Fruit fly (Drosophila melanogaster) whole organism, embryonic: ENCODE data around the gene CG32984.

Source experiments
- ATbp ChIP-seq: fragments of 200-800 bp; sonication (Bioruptor generic); optimal IDR thresholded peaks from 2 replicates; lab custom pipeline; 2017; ENCODE audit warnings: missing biosample characterization, mild to moderate bottlenecking, missing genetic modification characterization, missing genetic modification reagents
- Bgb ChIP-seq: fragments of 200-800 bp; sonication (Bioruptor generic); IDR thresholded peaks from 2 replicates; pipeline ENCODE4 v1.3.6; 2022; ENCODE audit warnings: missing biosample characterization, missing genetic modification characterization; ENCODE audit not compliant: partially characterized antibody
- CG1024 ChIP-seq: fragments of 200-800 bp; sonication (Bioruptor generic); IDR thresholded peaks from 2 replicates; pipeline ENCODE4 v1.3.6; 2022; ENCODE audit warnings: missing biosample characterization, missing genetic modification characterization
- CG10267 ChIP-seq: fragments of 200-800 bp; sonication (Bioruptor generic); optimal IDR thresholded peaks from 2 replicates; lab custom pipeline; 2018; ENCODE audit warnings: missing biosample characterization, mild to moderate bottlenecking, missing genetic modification characterization, moderate library complexity
- CG10431 ChIP-seq: fragments of 200-800 bp; sonication (Bioruptor generic); optimal IDR thresholded peaks from 3 replicates; lab custom pipeline; 2018; ENCODE audit warnings: missing biosample characterization, mild to moderate bottlenecking, missing genetic modification characterization
- CG11093 ChIP-seq: fragments of 200-800 bp; sonication (Bioruptor generic); IDR thresholded peaks from 3 replicates; pipeline ENCODE4 v1.3.6; 2022; ENCODE audit warnings: missing biosample characterization, missing genetic modification characterization
- CG11695 ChIP-seq: fragments of 200-800 bp; sonication (Bioruptor generic); IDR thresholded peaks from 3 replicates; pipeline ENCODE4 v1.3.6; 2022; ENCODE audit warnings: missing biosample characterization, missing genetic modification characterization
- CG12104 ChIP-seq: fragments of 200-800 bp; sonication (Bioruptor generic); optimal IDR thresholded peaks from 3 replicates; lab custom pipeline; 2016; ENCODE audit warnings: missing biosample characterization, missing genetic modification characterization
- CG12744 ChIP-seq: fragments of 200-800 bp; sonication (Bioruptor generic); optimal IDR thresholded peaks from 2 replicates; lab custom pipeline; 2016; ENCODE audit warnings: missing biosample characterization, missing genetic modification characterization
- CG12942 ChIP-seq: fragments of 200-800 bp; sonication (Bioruptor generic); optimal IDR thresholded peaks from 3 replicates; lab custom pipeline; 2016; ENCODE audit warnings: missing biosample characterization, missing genetic modification characterization
- CG14014 ChIP-seq: fragments of 200-800 bp; sonication (Bioruptor generic); IDR thresholded peaks from 2 replicates; pipeline ENCODE4 v1.3.6; 2022; ENCODE audit warnings: missing biosample characterization, missing genetic modification characterization
- CG14050 ChIP-seq: fragments of 200-800 bp; sonication (Bioruptor generic); IDR thresholded peaks from 3 replicates; pipeline ENCODE4 v1.3.6; 2022; ENCODE audit warnings: missing biosample characterization, missing genetic modification characterization
- CG15514 ChIP-seq: fragments of 200-800 bp; sonication (Bioruptor generic); optimal IDR thresholded peaks from 3 replicates; lab custom pipeline; 2017; ENCODE audit warnings: missing biosample characterization, missing genetic modification characterization, mild to moderate bottlenecking, moderate library complexity, missing genetic modification reagents
- CG15601 ChIP-seq: fragments of 200-800 bp; sonication (Bioruptor generic); optimal IDR thresholded peaks from 3 replicates; lab custom pipeline; 2019; ENCODE audit warnings: missing biosample characterization, mild to moderate bottlenecking, missing genetic modification characterization, moderate library complexity
- CG16813 ChIP-seq: fragments of 200-800 bp; sonication (Bioruptor generic); IDR thresholded peaks from 3 replicates; pipeline ENCODE4 v1.3.6; 2022; ENCODE audit warnings: missing biosample characterization, missing genetic modification characterization; ENCODE audit not compliant: partially characterized antibody
- CG16863 ChIP-seq: fragments of 200-800 bp; sonication (Bioruptor generic); optimal IDR thresholded peaks from 3 replicates; lab custom pipeline; 2016; ENCODE audit warnings: missing biosample characterization, missing genetic modification characterization
- CG17359 ChIP-seq: fragments of 200-800 bp; sonication (Bioruptor generic); optimal IDR thresholded peaks from 3 replicates; lab custom pipeline; 2018; ENCODE audit warnings: missing biosample characterization, mild to moderate bottlenecking, missing genetic modification characterization, moderate library complexity
- CG34422 ChIP-seq: fragments of 200-800 bp; sonication (Bioruptor generic); IDR thresholded peaks from 3 replicates; pipeline ENCODE4 v1.3.6; 2022; ENCODE audit warnings: missing biosample characterization, missing genetic modification characterization
- CG6765 ChIP-seq: fragments of 200-800 bp; sonication (Bioruptor generic); optimal IDR thresholded peaks from 3 replicates; lab custom pipeline; 2017; ENCODE audit warnings: missing biosample characterization, mild to moderate bottlenecking, missing genetic modification characterization
- CG6854 ChIP-seq: fragments of 200-800 bp; sonication (Bioruptor generic); optimal IDR thresholded peaks from 3 replicates; lab custom pipeline; 2017; ENCODE audit warnings: missing biosample characterization, mild to moderate bottlenecking, missing genetic modification characterization
- CG7963 ChIP-seq: fragments of 200-800 bp; sonication (Bioruptor generic); IDR thresholded peaks from 3 replicates; pipeline ENCODE4 v1.3.6; 2022; ENCODE audit warnings: missing biosample characterization, missing genetic modification characterization; ENCODE audit not compliant: partially characterized antibody
- CG8290 ChIP-seq, 3 experiments: fragments of 200-800 bp; sonication (Bioruptor generic); optimal IDR thresholded peaks; 2 replicates each; lab custom pipeline; 2016 to 2019; ENCODE audit warnings: missing biosample characterization in 3 of 3, missing genetic modification characterization in 3 of 3, mild to moderate bottlenecking in 2 of 3, moderate library complexity in 1 of 3
- CG8359 ChIP-seq: fragments of 200-800 bp; sonication (Bioruptor generic); optimal IDR thresholded peaks from 2 replicates; lab custom pipeline; 2017; ENCODE audit warnings: missing biosample characterization, mild to moderate bottlenecking, missing genetic modification characterization, borderline replicate concordance
- CrebB ChIP-seq: fragments of 200-800 bp; sonication (Bioruptor generic); optimal IDR thresholded peaks from 3 replicates; lab custom pipeline; 2018; ENCODE audit warnings: missing biosample characterization, mild to moderate bottlenecking, missing genetic modification characterization
- Dbx ChIP-seq: fragments of 200-800 bp; sonication (Bioruptor generic); IDR thresholded peaks from 3 replicates; pipeline ENCODE4 v1.3.6; 2022; ENCODE audit warnings: missing biosample characterization, missing genetic modification characterization
- E2f1 ChIP-seq: fragments of 200-800 bp; sonication (Bioruptor generic); IDR thresholded peaks from 2 replicates; pipeline ENCODE4 v1.3.6; 2022; ENCODE audit warnings: missing biosample characterization, missing genetic modification characterization
- Eip74EF ChIP-seq, 2 experiments: fragments of 200-800 bp in 1 of 2; fragments of >200 bp in 1 of 2; sonication (Bioruptor generic) in 1 of 2; optimal IDR thresholded peaks; 2 replicates each; lab custom pipeline; 2017 to 2019; ENCODE audit warnings: missing biosample characterization in 2 of 2, missing genetic modification characterization in 2 of 2, mild to moderate bottlenecking in 1 of 2, moderate library complexity in 1 of 2
- Hand ChIP-seq: fragments of 200-800 bp; sonication (Bioruptor generic); optimal IDR thresholded peaks from 2 replicates; lab custom pipeline; 2017; ENCODE audit warnings: mild to moderate bottlenecking, missing biosample characterization, missing genetic modification reagents, missing genetic modification characterization
- Nf-YB ChIP-seq: fragments of 200-800 bp; sonication (Bioruptor generic); optimal IDR thresholded peaks from 3 replicates; lab custom pipeline; 2019; ENCODE audit warnings: missing biosample characterization, mild to moderate bottlenecking, missing genetic modification characterization, moderate library complexity
- Rx ChIP-seq: fragments of 200-800 bp; sonication (Bioruptor generic); IDR thresholded peaks from 2 replicates; pipeline ENCODE4 v1.3.6; 2022; ENCODE audit warnings: missing biosample characterization, missing genetic modification characterization
- Taf1 ChIP-seq: fragments of 200-800 bp; sonication (Bioruptor generic); IDR thresholded peaks from 2 replicates; pipeline ENCODE4 v1.3.6; 2022; ENCODE audit warnings: missing biosample characterization, missing genetic modification characterization
- Trl ChIP-seq, 3 experiments: fragments of >200 bp in 2 of 3; fragments of 200-800 bp in 1 of 3; sonication (Bioruptor generic) in 1 of 3; optimal IDR thresholded peaks; 2 replicates in 1 of 3; 3 replicates in 2 of 3; lab custom pipeline; 2016 to 2017; ENCODE audit warnings: missing biosample characterization in 1 of 3, missing genetic modification characterization in 1 of 3
- YL-1 ChIP-seq: fragments of 200-800 bp; sonication (Bioruptor generic); optimal IDR thresholded peaks from 3 replicates; lab custom pipeline; 2017; ENCODE audit warnings: missing biosample characterization, mild to moderate bottlenecking, missing genetic modification characterization
- abd-A ChIP-seq: fragments of 200-800 bp; sonication (Bioruptor generic); optimal IDR thresholded peaks from 3 replicates; lab custom pipeline; 2019; ENCODE audit warnings: missing biosample characterization, mild to moderate bottlenecking, missing genetic modification characterization, moderate library complexity
- ara ChIP-seq: fragments of 200-800 bp; sonication (Bioruptor generic); IDR thresholded peaks from 2 replicates; pipeline ENCODE4 v1.3.6; 2022; ENCODE audit warnings: missing biosample characterization, missing genetic modification characterization
- ash1 ChIP-seq: fragments of 200-800 bp; sonication (Bioruptor generic); optimal IDR thresholded peaks from 2 replicates; lab custom pipeline; 2018; ENCODE audit warnings: missing biosample characterization, mild to moderate bottlenecking, missing genetic modification characterization
- bbx ChIP-seq: fragments of 200-800 bp; sonication (Bioruptor generic); IDR thresholded peaks from 2 replicates; pipeline ENCODE4 v1.3.6; 2022; ENCODE audit warnings: missing biosample characterization, missing genetic modification characterization; ENCODE audit not compliant: partially characterized antibody
- chif ChIP-seq, 2 experiments: fragments of 200-800 bp; sonication (Bioruptor generic); optimal IDR thresholded peaks; 3 replicates each; lab custom pipeline; 2016; ENCODE audit warnings: missing biosample characterization in 2 of 2, missing genetic modification characterization in 2 of 2
- chm ChIP-seq: fragments of 200-800 bp; sonication (Bioruptor generic); IDR thresholded peaks from 2 replicates; pipeline ENCODE4 v1.3.6; 2022; ENCODE audit warnings: missing biosample characterization, missing genetic modification characterization
- chn ChIP-seq: fragments of 200-800 bp; sonication (Bioruptor generic); optimal IDR thresholded peaks from 2 replicates; lab custom pipeline; 2016; ENCODE audit warnings: missing biosample characterization, missing genetic modification characterization
- dysf ChIP-seq: fragments of 200-800 bp; sonication (Bioruptor generic); IDR thresholded peaks from 3 replicates; pipeline ENCODE4 v1.3.6; 2022; ENCODE audit warnings: missing biosample characterization, missing genetic modification characterization
- gem ChIP-seq: fragments of 200-800 bp; sonication (Bioruptor generic); optimal IDR thresholded peaks from 2 replicates; lab custom pipeline; 2019; ENCODE audit warnings: missing biosample characterization, mild to moderate bottlenecking, missing genetic modification characterization, moderate library complexity
- gt ChIP-seq: fragments of 200-800 bp; sonication (Bioruptor generic); IDR thresholded peaks from 2 replicates; pipeline ENCODE4 v1.3.6; 2022; ENCODE audit warnings: missing biosample characterization, missing genetic modification characterization
- insv ChIP-seq, 2 experiments: fragments of 200-800 bp; sonication (Bioruptor generic); optimal IDR thresholded peaks; 3 replicates each; lab custom pipeline; 2016 to 2018; ENCODE audit warnings: missing biosample characterization in 2 of 2, missing genetic modification characterization in 2 of 2
- inv ChIP-seq: fragments of 200-800 bp; sonication (Bioruptor generic); IDR thresholded peaks from 2 replicates; pipeline ENCODE4 v1.3.6; 2022; ENCODE audit warnings: missing biosample characterization, missing genetic modification characterization; ENCODE audit not compliant: partially characterized antibody
- nmo ChIP-seq: fragments of 200-800 bp; sonication (Bioruptor generic); optimal IDR thresholded peaks from 2 replicates; lab custom pipeline; 2018; ENCODE audit warnings: missing biosample characterization, mild to moderate bottlenecking, missing genetic modification characterization, moderate library complexity
- sr ChIP-seq: fragments of 200-800 bp; sonication (Bioruptor generic); IDR thresholded peaks from 3 replicates; pipeline ENCODE4 v1.3.6; 2022; ENCODE audit warnings: missing biosample characterization, missing genetic modification characterization

CG32984 gene

DNA sequence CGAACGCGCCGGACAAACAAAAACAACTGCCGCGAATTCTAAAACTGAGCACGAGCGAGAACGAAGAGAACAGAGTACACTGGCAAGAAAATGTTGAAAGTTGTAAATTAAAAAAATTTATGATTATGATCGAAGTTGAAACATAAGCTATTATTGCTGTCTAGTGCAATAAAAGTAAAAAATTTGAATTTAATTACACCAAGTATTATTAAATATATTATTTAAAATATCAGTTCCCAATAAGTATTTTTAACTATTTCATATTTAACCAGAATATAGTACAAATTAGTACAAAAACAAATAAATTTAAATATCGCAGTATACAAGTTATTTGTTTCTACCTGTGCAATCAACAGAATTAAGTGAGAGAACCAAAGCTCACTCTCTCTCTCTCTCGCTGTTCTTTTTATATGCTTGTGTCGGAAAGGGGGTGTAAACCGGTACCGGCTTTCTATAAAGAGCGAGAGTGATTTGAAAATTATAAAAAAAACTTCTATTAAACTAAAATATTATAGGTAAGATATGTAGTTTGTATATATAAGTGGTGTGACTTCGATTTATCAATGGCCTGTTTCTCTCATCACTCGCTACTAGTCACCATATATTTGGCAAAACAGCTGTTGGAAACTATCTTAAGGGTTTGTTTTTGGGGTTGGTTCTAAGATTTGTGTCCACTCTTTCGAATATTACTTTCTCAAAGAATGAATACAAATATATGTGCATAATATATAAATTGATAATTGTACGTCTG is 13.4 kb upstream of the CG32984 start, which contains the start of gene C1GalTA (continued):
- peak; percentile 100 for TF ChIP-seq gem
- TF ChIP-seq Eip74EF (GFP tag; optimal IDR thresholded peaks at IDR 0.05; lab: Kevin White, UChicago) = peak in 1 of 2 experiments; percentile 99
- TF ChIP-seq CG6854 = peak; percentile 98
- peak; percentile 92 for TF ChIP-seq CG12942 (GFP tag; lab: Kevin White, UChicago)
- TF ChIP-seq ara (GFP tag; lab: Robert Waterston, UW) = peak; percentile 92
- peak; percentile 91 for TF ChIP-seq CG15514 (GFP tag; lab: Kevin White, UChicago)
- TF ChIP-seq Nf-YB (GFP tag; lab: Kevin White, UChicago) = peak; percentile 92
- peak; percentile 95 for TF ChIP-seq CG8290 (GFP tag; optimal IDR thresholded peaks at IDR 0.05; lab: Kevin White, UChicago)
- TF ChIP-seq CG8290 (tag; optimal IDR thresholded peaks at IDR 0.05; lab: Kevin White, UChicago) = peak in 1 of 2 experiments; percentile 19
- peak; percentile 97 for TF ChIP-seq E2f1 (GFP tag; lab: Robert Waterston, UW)
- peak; percentile 96 for TF ChIP-seq ATbp (GFP tag; lab: Kevin White, UChicago)
- peak; percentile 98 for TF ChIP-seq CG10267 (tag; lab: Kevin White, UChicago)
- peak; percentile 98 for TF ChIP-seq CG6765 (GFP tag; lab: Kevin White, UChicago)
- TF ChIP-seq CG14014 (GFP tag; lab: Robert Waterston, UW) = peak; percentile 95
- TF ChIP-seq gt (GFP tag; lab: Robert Waterston, UW) = peak; percentile 80; the same call in 1 of the 2 replicates
- peak; percentile 79 for TF ChIP-seq CG14050 (GFP tag; lab: Robert Waterston, UW)
- TF ChIP-seq CG16863 = peak; percentile 56
- peak; percentile 49 for TF ChIP-seq chn (GFP tag; lab: Kevin White, UChicago)
- peak; percentile 100 for TF ChIP-seq nmo (GFP tag; lab: Kevin White, UChicago)
- TF ChIP-seq bbx (GFP tag; lab: Robert Waterston, UW) = no peak
- TF ChIP-seq CG15601 = peak; percentile 97
- TF ChIP-seq Bgb (GFP tag; lab: Robert Waterston, UW) = no peak
- TF ChIP-seq sr = no peak
- TF ChIP-seq YL-1 (GFP tag; lab: Kevin White, UChicago) = peak; percentile 90
- TF ChIP-seq chm (GFP tag; lab: Robert Waterston, UW) = peak; percentile 92
- peak; percentile 97 for TF ChIP-seq CG17359
- peak; percentile 79 to 92 for TF ChIP-seq Trl (optimal IDR thresholded peaks at IDR 0.05; lab: Kevin White, UChicago)
- TF ChIP-seq Trl (GFP tag; optimal IDR thresholded peaks at IDR 0.05; lab: Kevin White, UChicago) = peak; percentile 67
- TF ChIP-seq CG16813 = no peak
- TF ChIP-seq ash1 (GFP tag; lab: Kevin White, UChicago) = no peak
- TF ChIP-seq inv (GFP tag; lab: Robert Waterston, UW) = no peak
- TF ChIP-seq CG12104 = peak; percentile 97
- TF ChIP-seq Hand (GFP tag; lab: Kevin White, UChicago) = peak; percentile 98
- TF ChIP-seq chif (GFP tag; optimal IDR thresholded peaks at IDR 0.05; lab: Kevin White, UChicago) = peak; percentile 39 to 62
- no peak for TF ChIP-seq CG12744 (GFP tag; lab: Kevin White, UChicago)
- peak; percentile 90 for TF ChIP-seq CG11093 (GFP tag; lab: Robert Waterston, UW)
- peak; percentile 92 for TF ChIP-seq abd-A (tag; lab: Kevin White, UChicago)
- peak; percentile 94 for TF ChIP-seq CG10431 (GFP tag; lab: Kevin White, UChicago)
- peak; percentile 98 for TF ChIP-seq dysf (GFP tag; lab: Robert Waterston, UW)
- TF ChIP-seq insv (GFP tag; optimal IDR thresholded peaks at IDR 0.05; lab: Kevin White, UChicago) = peak in 1 of 2 experiments; percentile 69
- TF ChIP-seq CG34422 (GFP tag; lab: Robert Waterston, UW) = peak; percentile 96
- TF ChIP-seq CG1024 (GFP tag; lab: Robert Waterston, UW) = peak; percentile 76
- TF ChIP-seq Rx (GFP tag; lab: Robert Waterston, UW) = peak; percentile 78
- peak; percentile 96 for TF ChIP-seq Dbx (GFP tag; lab: Robert Waterston, UW)
- TF ChIP-seq CG7963 (GFP tag; lab: Robert Waterston, UW) = no peak
- TF ChIP-seq CrebB = peak; percentile 98
- TF ChIP-seq CG8359 (GFP tag; lab: Kevin White, UChicago) = peak; percentile 90
- peak; percentile 85 for TF ChIP-seq Taf1 (GFP tag; lab: Robert Waterston, UW)
- TF ChIP-seq CG11695 (GFP tag; lab: Robert Waterston, UW) = peak; percentile 99
